Fruit fly (Drosophila melanogaster) whole organism, wandering third instar larva: ENCODE results near the gene CG13102.

ENCODE experiments used
- Abd-B ChIP-seq: fragments of >200 bp; optimal IDR thresholded peaks from 2 replicates; lab custom pipeline; 2017; ENCODE audit warnings: missing biosample characterization, missing genetic modification characterization
- CrebA ChIP-seq: fragments of 200-800 bp; sonication (Bioruptor generic); optimal IDR thresholded peaks from 2 replicates; lab custom pipeline; 2016; ENCODE audit warnings: missing biosample characterization, mild to moderate bottlenecking, missing genetic modification characterization, borderline replicate concordance
- Dfd ChIP-seq: fragments of >200 bp; optimal IDR thresholded peaks from 2 replicates; lab custom pipeline; 2017; ENCODE audit warnings: missing biosample characterization, missing genetic modification characterization
- Dif ChIP-seq: fragments of 200-275, 200-300 bp; sonication (Bioruptor generic); optimal IDR thresholded peaks from 2 replicates; lab custom pipeline; 2018; ENCODE audit warnings: missing biosample characterization, missing genetic modification characterization; ENCODE audit not compliant: partially characterized antibody
- GATAd ChIP-seq: sonication (Bioruptor generic); optimal IDR thresholded peaks from 2 replicates; lab custom pipeline; 2016; ENCODE audit warnings: missing biosample characterization, missing genetic modification characterization
- HLH106 ChIP-seq: fragments of 200-800 bp; optimal IDR thresholded peaks from 3 replicates; lab custom pipeline; 2019; ENCODE audit warnings: missing biosample characterization, mild to moderate bottlenecking, missing genetic modification characterization, moderate library complexity
- Hnf4 ChIP-seq: fragments of 200-800 bp; sonication (Bioruptor generic); optimal IDR thresholded peaks from 2 replicates; lab custom pipeline; 2016; ENCODE audit warnings: missing biosample characterization, mild to moderate bottlenecking, missing genetic modification characterization
- Hr83 ChIP-seq: fragments of 200-300 bp; sonication (Bioruptor generic); optimal IDR thresholded peaks from 2 replicates; lab custom pipeline; 2016; ENCODE audit warnings: missing biosample characterization, mild to moderate bottlenecking, missing genetic modification characterization, moderate library complexity; ENCODE audit not compliant: poor library complexity, severe bottlenecking
- Jra ChIP-seq: sonication (Bioruptor generic); optimal IDR thresholded peaks from 2 replicates; lab custom pipeline; 2016; ENCODE audit warnings: missing biosample characterization, missing genetic modification characterization
- OdsH ChIP-seq: fragments of 200-800 bp; sonication (Bioruptor generic); optimal IDR thresholded peaks from 2 replicates; lab custom pipeline; 2016; ENCODE audit warnings: missing biosample characterization, mild to moderate bottlenecking, missing genetic modification characterization
- Rel ChIP-seq, 2 experiments: fragments of 200-800 bp; sonication (Bioruptor generic) in 1 of 2; optimal IDR thresholded peaks; 2 replicates in 1 of 2; 3 replicates in 1 of 2; lab custom pipeline; 2016 to 2019; ENCODE audit warnings: mild to moderate bottlenecking in 2 of 2, missing biosample characterization in 2 of 2, missing genetic modification characterization in 2 of 2, moderate library complexity in 1 of 2
- Sp1 ChIP-seq: fragments of 200-800 bp; sonication (Bioruptor generic); optimal IDR thresholded peaks from 3 replicates; lab custom pipeline; 2019; ENCODE audit warnings: missing biosample characterization, mild to moderate bottlenecking, missing genetic modification characterization, moderate library complexity
- Vsx2 ChIP-seq: fragments of 200-300, 225-300 bp; sonication (Bioruptor generic); optimal IDR thresholded peaks from 2 replicates; lab custom pipeline; 2018; ENCODE audit warnings: missing biosample characterization, missing genetic modification characterization; ENCODE audit not compliant: partially characterized antibody
- br ChIP-seq: fragments of 200-800 bp; sonication (Bioruptor generic); optimal IDR thresholded peaks from 2 replicates; lab custom pipeline; 2016; ENCODE audit warnings: missing biosample characterization, missing genetic modification characterization
- brk ChIP-seq: fragments of 200-800 bp; sonication (Bioruptor generic); optimal IDR thresholded peaks from 2 replicates; lab custom pipeline; 2016; ENCODE audit warnings: missing biosample characterization, mild to moderate bottlenecking, missing genetic modification characterization
- dl ChIP-seq, 2 experiments: fragments of 175-275, 200-275 bp in 1 of 2; fragments of 200-275 bp in 1 of 2; sonication (Bioruptor generic); optimal IDR thresholded peaks; lab custom pipeline; 2018; ENCODE audit warnings: mild to moderate bottlenecking in 2 of 2, missing biosample characterization in 2 of 2, missing genetic modification characterization in 2 of 2, moderate library complexity in 2 of 2; ENCODE audit not compliant: partially characterized antibody in 2 of 2, insufficient read depth in 1 of 2
- dmrt93B ChIP-seq: fragments of 200-800 bp; sonication (Bioruptor generic); optimal IDR thresholded peaks from 2 replicates; lab custom pipeline; 2018; ENCODE audit warnings: missing biosample characterization, mild to moderate bottlenecking, missing genetic modification characterization
- dsf ChIP-seq: sonication (Bioruptor generic); optimal IDR thresholded peaks from 2 replicates; lab custom pipeline; 2016; ENCODE audit warnings: missing biosample characterization, missing genetic modification characterization, borderline replicate concordance
- ey ChIP-seq: fragments of 200-800 bp; sonication (Bioruptor generic); optimal IDR thresholded peaks from 2 replicates; lab custom pipeline; 2016; ENCODE audit warnings: missing biosample characterization, missing genetic modification characterization
- fru ChIP-seq: fragments of 200-800 bp; sonication (Bioruptor generic); optimal IDR thresholded peaks from 3 replicates; lab custom pipeline; 2016; ENCODE audit warnings: missing biosample characterization, mild to moderate bottlenecking, missing genetic modification characterization
- h ChIP-seq: fragments of 200-800 bp; sonication (Bioruptor generic); optimal IDR thresholded peaks from 3 replicates; lab custom pipeline; 2016; ENCODE audit warnings: missing biosample characterization, mild to moderate bottlenecking, missing genetic modification characterization
- jim ChIP-seq: fragments of 175-275, 200-325 bp; sonication (Bioruptor generic); optimal IDR thresholded peaks from 2 replicates; lab custom pipeline; 2016; ENCODE audit warnings: missing biosample characterization, mild to moderate bottlenecking, missing genetic modification characterization
- lola ChIP-seq: fragments of >200 bp; optimal IDR thresholded peaks from 2 replicates; lab custom pipeline; 2017; ENCODE audit warnings: missing biosample characterization, missing genetic modification characterization
- pan ChIP-seq: fragments of >200 bp; optimal IDR thresholded peaks from 2 replicates; lab custom pipeline; 2017
- psq ChIP-seq: fragments of 200-800 bp; sonication (Bioruptor generic); optimal IDR thresholded peaks from 3 replicates; lab custom pipeline; 2017; ENCODE audit warnings: missing biosample characterization, mild to moderate bottlenecking, missing genetic modification characterization, moderate library complexity
- rgr ChIP-seq: fragments of 200-800 bp; sonication (Bioruptor generic); optimal IDR thresholded peaks from 3 replicates; lab custom pipeline; 2016; ENCODE audit warnings: missing biosample characterization, mild to moderate bottlenecking, missing genetic modification characterization
- sage ChIP-seq: fragments of 200-800 bp; sonication (Bioruptor generic); optimal IDR thresholded peaks from 2 replicates; lab custom pipeline; 2016; ENCODE audit warnings: missing biosample characterization, mild to moderate bottlenecking, missing genetic modification characterization
- tai ChIP-seq: sonication (Bioruptor generic); optimal IDR thresholded peaks from 2 replicates; lab custom pipeline; 2016; ENCODE audit warnings: missing biosample characterization, missing genetic modification characterization
- woc ChIP-seq: sonication (Bioruptor generic); optimal IDR thresholded peaks from 2 replicates; lab custom pipeline; 2016; ENCODE audit warnings: missing biosample characterization, mild to moderate bottlenecking, missing genetic modification characterization

The CG13102 gene

DNA sequence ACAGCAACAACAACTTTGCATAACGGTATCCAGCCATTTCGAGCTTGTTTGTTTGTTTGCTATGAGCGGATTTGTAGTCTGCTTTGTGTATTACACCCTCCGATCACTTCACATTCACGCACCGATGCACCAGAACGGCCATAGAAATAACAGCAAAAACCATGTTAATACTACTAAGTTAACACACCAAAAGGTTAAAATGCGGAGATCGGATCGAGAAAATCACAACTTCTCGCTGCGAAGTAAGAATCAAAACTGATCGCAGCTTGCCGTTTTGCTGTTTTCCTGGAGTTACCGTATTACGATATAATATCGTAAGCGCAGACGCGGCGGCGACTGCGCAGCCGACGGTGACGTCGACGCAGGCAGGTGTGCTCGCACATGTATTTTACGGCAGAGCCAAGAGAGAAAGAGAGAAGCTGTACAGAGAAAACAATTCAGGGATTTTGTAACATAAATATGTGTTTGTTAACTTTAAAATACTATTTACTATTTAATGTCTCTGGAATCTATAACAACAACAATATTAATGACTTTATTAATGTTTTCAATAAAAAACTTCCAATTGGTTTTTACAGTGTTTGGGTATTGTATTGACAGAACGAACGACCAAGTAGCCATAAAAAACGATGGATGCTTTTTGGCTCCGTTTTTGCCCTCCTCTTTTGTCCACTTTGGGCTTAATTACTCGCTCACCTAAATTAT lies 27.2 kb upstream of the CG13102 start, which contains the start of gene CG13101 (continued):
- TF ChIP-seq Rel (GFP tag; optimal IDR thresholded peaks at IDR 0.05; lab: Kevin White, UChicago) (peak; percentile 81), Rel (tag; optimal IDR thresholded peaks at IDR 0.05; lab: Kevin White, UChicago) (peak; percentile 80), HLH106 (tag; lab: Kevin White, UChicago) (peak; percentile 98)

DNA sequence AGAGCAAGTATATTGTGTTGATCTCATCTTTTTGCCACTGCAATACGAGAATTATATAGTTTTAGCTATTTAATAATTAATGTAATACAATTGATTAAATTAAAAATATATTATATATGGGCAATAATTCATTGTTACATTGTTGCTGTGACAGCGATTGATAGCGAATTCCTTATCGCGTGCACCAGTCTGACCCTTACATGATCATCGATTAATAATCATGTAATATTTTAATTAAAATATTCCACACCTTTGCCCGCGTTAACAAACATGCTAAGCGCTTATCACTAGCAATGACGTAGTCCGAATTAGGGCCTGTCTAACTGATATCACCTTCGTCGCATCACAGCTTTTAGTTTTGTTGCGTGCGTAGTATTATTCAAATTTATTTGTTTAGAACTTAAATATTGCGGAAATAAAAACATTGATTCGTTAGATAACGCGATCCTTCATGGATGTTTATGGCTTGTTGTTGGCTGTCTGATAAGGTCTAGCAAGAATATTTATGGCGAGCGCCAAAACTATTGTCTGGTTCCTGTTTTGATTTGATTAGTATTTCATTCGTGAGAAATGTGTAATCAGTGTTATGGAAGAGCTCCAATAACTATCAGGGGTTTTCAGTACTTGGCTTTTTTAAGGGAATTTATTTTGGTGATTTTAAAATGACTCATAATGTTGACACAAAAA lies 24.6 kb upstream of the CG13102 start:
- TF ChIP-seq dl (GFP tag; optimal IDR thresholded peaks at IDR 0.05; lab: Kevin White, UChicago; ENCODE audit: insufficient read depth in 1 of 2, partially characterized antibody in 2 of 2) (no peak), Abd-B (no peak), Sp1 (GFP tag; lab: Kevin White, UChicago) (no peak), Dfd (GFP tag; lab: Kevin White, UChicago) (no peak), woc (no peak), brk (no peak), CrebA (GFP tag; lab: Kevin White, UChicago) (no peak), Dif (no peak), br (GFP tag; lab: Kevin White, UChicago) (no peak), sage (GFP tag; lab: Kevin White, UChicago) (no peak), Jra (GFP tag; lab: Kevin White, UChicago) (no peak), lola (GFP tag; lab: Kevin White, UChicago) (no peak)
- TF ChIP-seq, all 38 proteins: peak for 0

- TF ChIP-seq Dif (peak; percentile 67), fru (GFP tag; lab: Kevin White, UChicago) (peak; percentile 26), Vsx2 (GFP tag; lab: Kevin White, UChicago) (peak; percentile 25), dl (GFP tag; optimal IDR thresholded peaks at IDR 0.05; lab: Kevin White, UChicago; ENCODE audit: insufficient read depth in 1 of 2, partially characterized antibody in 2 of 2) (peak in 1 of 2 experiments; percentile 68), GATAd (GFP tag; lab: Kevin White, UChicago) (no peak), jim (GFP tag; lab: Kevin White, UChicago) (peak; percentile 55), brk (no peak), h (GFP tag; lab: Kevin White, UChicago) (peak; percentile 63), Hnf4 (GFP tag; lab: Kevin White, UChicago) (peak; percentile 44), CrebA (GFP tag; lab: Kevin White, UChicago) (peak; percentile 56), HLH106 (tag; lab: Kevin White, UChicago) (peak; percentile 1), ey (GFP tag; lab: Kevin White, UChicago) (no peak), Rel (GFP tag; optimal IDR thresholded peaks at IDR 0.05; lab: Kevin White, UChicago) (no peak), Rel (tag; optimal IDR thresholded peaks at IDR 0.05; lab: Kevin White, UChicago) (peak; percentile 88), rgr (GFP tag; lab: Kevin White, UChicago) (peak; percentile 8), Sp1 (GFP tag; lab: Kevin White, UChicago) (peak; percentile 32)
These were observed 22.9 kb upstream of the CG13102 start, which contains the start of gene rost for dm6 chr2L:8989037-8989591. TSS of gene rost (minus strand) at chr2L:8989539.

- TF ChIP-seq Rel (GFP tag; optimal IDR thresholded peaks at IDR 0.05; lab: Kevin White, UChicago) (no peak), Rel (tag; optimal IDR thresholded peaks at IDR 0.05; lab: Kevin White, UChicago) (peak; percentile 86), jim (GFP tag; lab: Kevin White, UChicago) (no peak), h (GFP tag; lab: Kevin White, UChicago) (peak; percentile 92)
These were observed 20.4 kb upstream of the CG13102 start, which contains the start of gene CG9555 for dm6 chr2L:8991583-8991982. TSS of gene CG9555 (plus strand) at chr2L:8991735.

dm6 chr2L:8993650-8994441 lies 18.1 kb upstream of the CG13102 start, which contains the start of gene CG17906:
TSS of gene CG17906 (plus strand) at chr2L:8994391.
- TF ChIP-seq Jra (GFP tag; lab: Kevin White, UChicago), result no peak
- TF ChIP-seq ey (GFP tag; lab: Kevin White, UChicago), result no peak
- TF ChIP-seq brk, result no peak
- no peak for TF ChIP-seq pan (lab: Kevin White, UChicago)
- TF ChIP-seq Dfd (GFP tag; lab: Kevin White, UChicago), result no peak
- no peak for TF ChIP-seq OdsH
- no peak for TF ChIP-seq Rel (GFP tag; optimal IDR thresholded peaks at IDR 0.05; lab: Kevin White, UChicago)
- no peak for TF ChIP-seq Rel (tag; optimal IDR thresholded peaks at IDR 0.05; lab: Kevin White, UChicago)
- TF ChIP-seq dmrt93B (GFP tag; lab: Kevin White, UChicago), result no peak
- TF ChIP-seq h (GFP tag; lab: Kevin White, UChicago), result no peak
- TF ChIP-seq sage (GFP tag; lab: Kevin White, UChicago), result no peak
- TF ChIP-seq GATAd (GFP tag; lab: Kevin White, UChicago), result no peak
- TF ChIP-seq CrebA (GFP tag; lab: Kevin White, UChicago), result no peak
- TF ChIP-seq Sp1 (GFP tag; lab: Kevin White, UChicago), result no peak
- no peak for TF ChIP-seq fru (GFP tag; lab: Kevin White, UChicago)
- no peak for TF ChIP-seq dsf (GFP tag; lab: Kevin White, UChicago)
- TF ChIP-seq psq (GFP tag; lab: Kevin White, UChicago), result no peak
- TF ChIP-seq Hr83 (GFP tag; lab: Kevin White, UChicago), result no peak
- TF ChIP-seq tai (GFP tag; lab: Kevin White, UChicago), result no peak
